Worm (Caenorhabditis elegans): ENCODE results near the gene F32D8.7.

DNA sequence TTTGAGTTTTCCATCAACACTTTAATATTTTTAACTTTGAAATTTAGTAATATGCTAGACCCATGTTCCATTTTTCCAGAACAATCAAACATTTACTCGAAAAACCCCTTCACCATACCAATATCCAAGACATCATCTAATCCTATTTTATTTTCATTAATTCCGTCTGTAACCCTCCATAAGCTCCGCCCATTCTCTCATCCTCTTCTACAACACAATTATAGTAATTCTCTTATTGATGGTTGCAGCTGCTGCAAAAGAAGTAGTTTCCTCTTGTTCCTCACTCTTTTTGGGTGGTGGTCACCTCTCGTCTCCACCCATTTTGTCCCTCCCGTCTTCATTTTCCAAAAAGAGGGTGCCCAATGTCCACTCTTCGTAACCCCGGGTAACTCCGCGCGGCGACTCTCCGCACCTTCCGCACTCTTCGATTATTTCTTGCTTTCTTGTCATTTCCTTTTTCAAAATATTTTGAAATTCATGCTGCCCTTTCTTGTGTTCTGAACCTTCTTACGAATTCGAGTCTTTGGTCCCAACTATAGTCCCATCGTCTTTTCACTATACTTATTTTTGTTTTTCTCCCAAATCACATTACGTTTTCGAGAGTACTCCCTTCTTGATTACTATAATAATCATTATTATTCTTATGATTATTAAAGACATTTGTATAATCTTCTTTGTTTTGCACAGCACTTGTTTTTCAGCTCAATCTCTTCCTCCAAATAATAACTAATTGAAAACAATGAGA, 17.9 kb upstream of the F32D8.7 start, which contains the start of gene F32D8.1:
- TF ChIP-seq him-1 (tag; optimal IDR thresholded peaks at IDR 0.05) (no peak), dao-5 (tag; optimal IDR thresholded peaks at IDR 0.05) (no peak), W03F9.2 (tag; optimal IDR thresholded peaks at IDR 0.05) (no peak)

Measured in whole organism, L4/young adult.